Fruit fly (Drosophila melanogaster): ENCODE data around the gene Zmynd10.

Gene Zmynd10

DNA sequence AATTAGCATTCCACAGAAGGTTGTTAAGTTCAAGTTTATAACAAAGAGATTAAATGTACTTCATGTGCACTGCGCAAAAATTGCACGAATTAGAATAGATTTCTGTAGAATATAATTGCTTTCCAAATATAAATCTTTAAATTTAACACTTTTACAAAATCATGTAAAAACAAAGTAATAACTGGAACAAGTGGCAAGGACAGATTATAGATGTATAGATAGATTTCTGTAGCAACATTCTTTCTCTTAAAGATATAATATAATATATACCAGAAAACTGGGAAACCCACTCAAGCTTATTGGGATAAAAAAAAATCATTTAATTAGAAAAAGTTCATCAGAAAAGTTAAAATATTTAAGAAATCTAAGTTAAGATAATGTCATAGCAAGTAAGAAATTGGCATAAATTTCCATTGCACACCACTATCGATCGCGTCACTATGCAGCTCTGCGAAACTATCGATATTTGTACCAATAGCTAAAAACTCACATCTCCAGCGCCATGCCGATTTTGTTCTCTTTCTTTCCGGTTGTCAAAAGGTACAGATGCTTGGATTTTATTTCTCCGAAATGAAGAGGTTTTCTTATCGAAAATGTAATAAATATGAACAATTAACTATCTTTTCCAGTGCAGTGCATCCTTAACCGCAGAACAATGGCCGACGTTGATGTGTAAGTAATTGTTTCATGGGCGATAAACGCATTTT, 3.2 kb downstream of the Zmynd10 start, which contains the start of gene RpS12 (continued):
- TF ChIP-seq bab2 (GFP tag; optimal IDR thresholded peaks at IDR 0.05) (peak; percentile 72), ato (GFP tag; IDR thresholded peaks at IDR 0.05; ENCODE audit: partially characterized antibody) (peak; percentile 85), Mes4 (GFP tag; optimal IDR thresholded peaks at IDR 0.05) (peak; percentile 86), CG33557 (GFP tag; optimal IDR thresholded peaks at IDR 0.05) (peak; percentile 34), CG7745 (tag; optimal IDR thresholded peaks at IDR 0.05) (peak; percentile 51), H2.0 (GFP tag; IDR thresholded peaks at IDR 0.05) (peak; percentile 75), eve (GFP tag; optimal IDR thresholded peaks at IDR 0.05) (peak in 1 of 2 experiments; percentile 81), p53 (GFP tag; optimal IDR thresholded peaks at IDR 0.05) (peak; percentile 64), CG14965 (GFP tag; optimal IDR thresholded peaks at IDR 0.05; ENCODE audit: borderline replicate concordance) (peak; percentile 44), shn (GFP tag; optimal IDR thresholded peaks at IDR 0.05) (peak; percentile 83), zf30C (GFP tag; optimal IDR thresholded peaks at IDR 0.05) (no peak), CG34224 (GFP tag; IDR thresholded peaks at IDR 0.05; ENCODE audit: partially characterized antibody) (peak; percentile 62), CG17359 (tag; optimal IDR thresholded peaks at IDR 0.05) (peak; percentile 68), Dip3 (GFP tag; optimal IDR thresholded peaks at IDR 0.05) (peak; percentile 68), CG17568 (GFP tag; optimal IDR thresholded peaks at IDR 0.05) (peak; percentile 89), CG32772 (GFP tag; IDR thresholded peaks at IDR 0.05) (peak; percentile 62), Poxn (GFP tag; IDR thresholded peaks at IDR 0.05) (no peak), CG9609 (GFP tag; optimal IDR thresholded peaks at IDR 0.05) (peak; percentile 75), fru (optimal IDR thresholded peaks at IDR 0.05) (no peak), tin (GFP tag; optimal IDR thresholded peaks at IDR 0.05) (peak; percentile 76), CG13296 (GFP tag; optimal IDR thresholded peaks at IDR 0.05) (peak; percentile 87), CG16815 (GFP tag; optimal IDR thresholded peaks at IDR 0.05) (peak; percentile 11), CG3847 (GFP tag; IDR thresholded peaks at IDR 0.05) (peak; percentile 76), Optix (GFP tag; IDR thresholded peaks at IDR 0.05) (peak; percentile 72), CG13775 (GFP tag; optimal IDR thresholded peaks at IDR 0.05) (peak; percentile 82), chn (GFP tag; optimal IDR thresholded peaks at IDR 0.05) (peak; percentile 70), ci (GFP tag; IDR thresholded peaks at IDR 0.05) (peak; percentile 95), CG3726 (GFP tag; IDR thresholded peaks at IDR 0.05) (0 out of 3 replicates have a peak, but pooled peaks have one; percentile 54), tio (GFP tag; optimal IDR thresholded peaks at IDR 0.05) (peak; percentile 45), nom (GFP tag; optimal IDR thresholded peaks at IDR 0.05) (peak; percentile 78), tap (tag; optimal IDR thresholded peaks at IDR 0.05) (peak; percentile 58), CG11247 (GFP tag; IDR thresholded peaks at IDR 0.05) (peak; percentile 85), CG10274 (GFP tag; optimal IDR thresholded peaks at IDR 0.05) (peak; percentile 63), Atf-2 (GFP tag; optimal IDR thresholded peaks at IDR 0.05) (peak; percentile 65), Adf1 (GFP tag; IDR thresholded peaks at IDR 0.05) (peak; percentile 7; the same call in 1 of the 2 replicates), CG4730 (GFP tag; IDR thresholded peaks at IDR 0.05) (peak; percentile 48), eyg (GFP tag; optimal IDR thresholded peaks at IDR 0.05) (peak; percentile 71), Hr39 (optimal IDR thresholded peaks at IDR 0.05) (no peak), CG8359 (GFP tag; optimal IDR thresholded peaks at IDR 0.05; ENCODE audit: borderline replicate concordance) (peak; percentile 55), CG10565 (GFP tag; optimal IDR thresholded peaks at IDR 0.05) (peak; percentile 1), Vsx1 (GFP tag; optimal IDR thresholded peaks at IDR 0.05) (peak; percentile 71), knrl (GFP tag; IDR thresholded peaks at IDR 0.05; ENCODE audit: partially characterized antibody) (peak; percentile 80), CG10267 (tag; optimal IDR thresholded peaks at IDR 0.05) (peak; percentile 72), CG13287 (GFP tag; IDR thresholded peaks at IDR 0.05; ENCODE audit: partially characterized antibody) (peak; percentile 73), CG14014 (GFP tag; IDR thresholded peaks at IDR 0.05) (peak; percentile 79), zfh1 (GFP tag; IDR thresholded peaks at IDR 0.05) (peak; percentile 81), E2f1 (GFP tag; IDR thresholded peaks at IDR 0.05) (peak; percentile 47), CG2202 (tag; optimal IDR thresholded peaks at IDR 0.05) (peak; percentile 67), Pdp1 (GFP tag; optimal IDR thresholded peaks at IDR 0.05) (peak; percentile 65 to 70), CG12155 (GFP tag; optimal IDR thresholded peaks at IDR 0.05) (peak; percentile 30)
